Worm (Caenorhabditis elegans) whole organism, L3 larva: ENCODE results near the gene C02D5.2.

Experiments used
- R02D3.7 ChIP-seq: fragments of 150-350 bp; optimal IDR thresholded peaks from 2 replicates; lab custom pipeline; 2014; ENCODE audit warnings: missing biosample characterization, missing genetic modification characterization
- ceh-82 ChIP-seq: fragments of 150-350 bp; optimal IDR thresholded peaks from 2 replicates; lab custom pipeline; 2014; ENCODE audit warnings: missing biosample characterization, missing genetic modification characterization
- nhr-12 ChIP-seq: fragments of 150-350 bp; optimal IDR thresholded peaks from 2 replicates; lab custom pipeline; 2014; ENCODE audit warnings: missing biosample characterization, missing genetic modification characterization
- nhr-28 ChIP-seq: fragments of 150-350 bp; optimal IDR thresholded peaks from 2 replicates; lab custom pipeline; 2014; ENCODE audit warnings: missing biosample characterization, missing genetic modification characterization
- nhr-77 ChIP-seq: fragments of 150-350 bp; optimal IDR thresholded peaks from 2 replicates; lab custom pipeline; 2014; ENCODE audit warnings: missing biosample characterization, missing genetic modification characterization
- snpc-4 ChIP-seq: fragments of 150-350 bp; optimal IDR thresholded peaks from 2 replicates; lab custom pipeline; 2014; ENCODE audit warnings: missing biosample characterization, missing genetic modification characterization
- unc-62 ChIP-seq: fragments of 150-350 bp; sonication (generic microtip); optimal IDR thresholded peaks from 4 replicates; lab custom pipeline; 2014; ENCODE audit warnings: missing biosample characterization, missing genetic modification reagents, missing genetic modification characterization
- zag-1 ChIP-seq: fragments of 150-350 bp; optimal IDR thresholded peaks from 2 replicates; lab custom pipeline; 2014; ENCODE audit warnings: missing biosample characterization, missing genetic modification characterization
- ztf-11 ChIP-seq: fragments of 150-350 bp; optimal IDR thresholded peaks from 2 replicates; lab custom pipeline; 2014; ENCODE audit warnings: missing biosample characterization, missing genetic modification characterization

DNA sequence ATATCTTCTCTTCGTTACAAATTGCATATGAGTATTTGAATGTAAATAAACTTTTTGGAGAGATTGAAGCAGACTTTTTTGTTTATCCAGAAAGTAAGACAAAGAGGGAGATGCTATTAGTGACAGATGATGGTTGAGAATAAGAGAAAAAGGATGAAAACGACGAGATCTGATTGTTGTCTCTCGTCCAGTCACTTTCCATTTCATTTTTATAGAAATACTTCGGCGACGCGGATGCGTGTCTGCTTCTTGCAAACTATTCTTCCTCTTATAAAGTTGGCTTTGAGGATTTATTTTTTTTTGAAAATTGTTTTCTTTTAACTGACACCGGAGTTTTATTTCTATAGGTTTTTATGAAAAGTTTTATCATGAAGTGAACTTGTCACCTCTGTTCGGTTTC is 1.5 kb upstream of the C02D5.2 start:
- no peak for TF ChIP-seq nhr-28
- no peak for TF ChIP-seq nhr-12
- no peak for TF ChIP-seq ceh-82 (tag; lab: Kevin White, UChicago)
- TF ChIP-seq snpc-4 (tag; lab: Kevin White, UChicago) = no peak
- no peak for TF ChIP-seq R02D3.7 (tag; lab: Kevin White, UChicago)
- TF ChIP-seq unc-62 = no peak
- TF ChIP-seq ztf-11 (tag; lab: Kevin White, UChicago) = no peak
- no peak for TF ChIP-seq nhr-77 (tag; lab: Kevin White, UChicago)
- TF ChIP-seq zag-1 = no peak
